Fruit fly (Drosophila melanogaster) whole organism, prepupa: ENCODE measurements around the gene rumi.

Source experiments
- Blimp-1 ChIP-seq: fragments of 200-800 bp; sonication (Bioruptor generic); optimal IDR thresholded peaks from 3 replicates; lab custom pipeline; 2017; ENCODE audit warnings: missing biosample characterization, missing genetic modification characterization, mild to moderate bottlenecking, moderate library complexity, missing genetic modification reagents
- CG11902 ChIP-seq: fragments of 200-800 bp; sonication (Bioruptor generic); optimal IDR thresholded peaks from 3 replicates; lab custom pipeline; 2016; ENCODE audit warnings: missing biosample characterization, missing genetic modification characterization
- CG15336 ChIP-seq: fragments of 200-800 bp; sonication (Bioruptor generic); IDR thresholded peaks from 2 replicates; pipeline ENCODE4 v1.3.6; 2022; ENCODE audit warnings: missing biosample characterization, missing genetic modification characterization
- CG31627 ChIP-seq: fragments of 200-800 bp; sonication (Bioruptor generic); optimal IDR thresholded peaks from 3 replicates; lab custom pipeline; 2016; ENCODE audit warnings: missing biosample characterization, missing genetic modification characterization
- CG32006 ChIP-seq: fragments of 200-800 bp; sonication (Bioruptor generic); optimal IDR thresholded peaks from 3 replicates; lab custom pipeline; 2017; ENCODE audit warnings: missing biosample characterization, mild to moderate bottlenecking, missing genetic modification characterization
- CG3919 ChIP-seq: fragments of 200-800 bp; sonication (Bioruptor generic); optimal IDR thresholded peaks from 3 replicates; lab custom pipeline; 2016; ENCODE audit warnings: missing biosample characterization, missing genetic modification characterization
- CG4318 ChIP-seq: fragments of 200-800 bp; sonication (Bioruptor generic); optimal IDR thresholded peaks from 3 replicates; lab custom pipeline; 2017; ENCODE audit warnings: missing biosample characterization, mild to moderate bottlenecking, missing genetic modification characterization
- CG6163 ChIP-seq: fragments of 200-800 bp; sonication (Bioruptor generic); IDR thresholded peaks from 3 replicates; pipeline ENCODE4 v1.3.6; 2022; ENCODE audit warnings: missing biosample characterization, missing genetic modification characterization
- CG6792 ChIP-seq: fragments of 200-800 bp; sonication (Bioruptor generic); optimal IDR thresholded peaks from 3 replicates; lab custom pipeline; 2016; ENCODE audit warnings: missing biosample characterization, missing genetic modification characterization
- CG7368 ChIP-seq: fragments of 200-800 bp; sonication (Bioruptor generic); optimal IDR thresholded peaks from 3 replicates; lab custom pipeline; 2016; ENCODE audit warnings: missing biosample characterization, missing genetic modification characterization
- CG8119 ChIP-seq: fragments of 200-800 bp; sonication (Bioruptor generic); IDR thresholded peaks from 3 replicates; pipeline ENCODE4 v1.3.6; 2022; ENCODE audit warnings: missing biosample characterization, missing genetic modification characterization
- CG8632 ChIP-seq: fragments of 200-800 bp; sonication (Bioruptor generic); optimal IDR thresholded peaks from 3 replicates; lab custom pipeline; 2016; ENCODE audit warnings: missing biosample characterization, missing genetic modification characterization
- Eip78C ChIP-seq: fragments of 200-800 bp; sonication (Bioruptor generic); peaks from one replicate; lab custom pipeline; 2016; ENCODE audit warnings: missing biosample characterization, missing genetic modification characterization
- Gug ChIP-seq: fragments of 200-800 bp; sonication (Bioruptor generic); IDR thresholded peaks from 2 replicates; pipeline ENCODE4 v1.3.6; 2022; ENCODE audit warnings: missing biosample characterization, missing genetic modification characterization
- Hr38 ChIP-seq: sonication (Bioruptor generic); optimal IDR thresholded peaks from 2 replicates; lab custom pipeline; 2016; ENCODE audit warnings: missing biosample characterization, missing genetic modification characterization
- Hr39 ChIP-seq: fragments of 200-800 bp; sonication (Bioruptor generic); optimal IDR thresholded peaks from 2 replicates; lab custom pipeline; 2016; ENCODE audit warnings: missing biosample characterization, missing genetic modification characterization
- Met ChIP-seq: fragments of 200-800 bp; sonication (Bioruptor generic); optimal IDR thresholded peaks from 3 replicates; lab custom pipeline; 2016; ENCODE audit warnings: missing biosample characterization, missing genetic modification characterization
- OdsH ChIP-seq: fragments of 200-800 bp; sonication (Bioruptor generic); optimal IDR thresholded peaks from 3 replicates; lab custom pipeline; 2016; ENCODE audit warnings: missing biosample characterization, missing genetic modification characterization
- Smox ChIP-seq: fragments of 200-800 bp; sonication (Bioruptor generic); optimal IDR thresholded peaks from 3 replicates; lab custom pipeline; 2016; ENCODE audit warnings: missing biosample characterization, missing genetic modification characterization
- Sox102F ChIP-seq: fragments of 200-800 bp; sonication (Bioruptor generic); optimal IDR thresholded peaks from 2 replicates; lab custom pipeline; 2016; ENCODE audit warnings: missing biosample characterization, mild to moderate bottlenecking, missing genetic modification characterization
- Sox14 ChIP-seq: fragments of 200-800 bp; sonication (Bioruptor generic); optimal IDR thresholded peaks from 3 replicates; lab custom pipeline; 2016; ENCODE audit warnings: missing biosample characterization, missing genetic modification characterization
- Sox15 ChIP-seq: fragments of 200-800 bp; sonication (Bioruptor generic); optimal IDR thresholded peaks from 3 replicates; lab custom pipeline; 2016; ENCODE audit warnings: missing biosample characterization, missing genetic modification characterization
- acj6 ChIP-seq: fragments of 200-800 bp; sonication (Bioruptor generic); optimal IDR thresholded peaks from 3 replicates; lab custom pipeline; 2016; ENCODE audit warnings: missing biosample characterization, missing genetic modification characterization
- cyc ChIP-seq: fragments of 200-800 bp; sonication (Bioruptor generic); optimal IDR thresholded peaks from 3 replicates; lab custom pipeline; 2016; ENCODE audit warnings: missing biosample characterization, missing genetic modification characterization
- dsx ChIP-seq: fragments of 200-800 bp; optimal IDR thresholded peaks from 3 replicates; lab custom pipeline; 2019; ENCODE audit warnings: missing biosample characterization, mild to moderate bottlenecking, missing genetic modification characterization, moderate library complexity; ENCODE audit not compliant: poor library complexity, severe bottlenecking
- eg ChIP-seq: fragments of 200-800 bp; sonication (Bioruptor generic); IDR thresholded peaks from 3 replicates; pipeline ENCODE4 v1.3.6; 2022; ENCODE audit warnings: missing biosample characterization, missing genetic modification characterization
- esn ChIP-seq: fragments of 200-800 bp; sonication (Bioruptor generic); optimal IDR thresholded peaks from 2 replicates; lab custom pipeline; 2016; ENCODE audit warnings: missing biosample characterization, mild to moderate bottlenecking, missing genetic modification characterization, moderate library complexity
- fd59A ChIP-seq: fragments of 200-800 bp; sonication (Bioruptor generic); optimal IDR thresholded peaks from 2 replicates; lab custom pipeline; 2017; ENCODE audit warnings: missing biosample characterization, mild to moderate bottlenecking, missing genetic modification characterization, missing genetic modification reagents
- fd85E ChIP-seq: fragments of 200-800 bp; sonication (Bioruptor generic); optimal IDR thresholded peaks from 3 replicates; lab custom pipeline; 2016; ENCODE audit warnings: missing biosample characterization, missing genetic modification characterization
- fkh ChIP-seq: fragments of 200-800 bp; sonication (Bioruptor generic); optimal IDR thresholded peaks from 3 replicates; lab custom pipeline; 2017; ENCODE audit warnings: missing biosample characterization, mild to moderate bottlenecking, missing genetic modification characterization, moderate library complexity
- net ChIP-seq: fragments of 200-800 bp; sonication (Bioruptor generic); optimal IDR thresholded peaks from 3 replicates; lab custom pipeline; 2016; ENCODE audit warnings: missing biosample characterization, missing genetic modification characterization
- salr ChIP-seq, 2 experiments: fragments of 200-800 bp; sonication (Bioruptor generic); optimal IDR thresholded peaks; 3 replicates each; lab custom pipeline; 2016 to 2018; ENCODE audit warnings: missing biosample characterization in 2 of 2, missing genetic modification characterization in 2 of 2, mild to moderate bottlenecking in 1 of 2
- spab ChIP-seq: fragments of 200-800 bp; sonication (Bioruptor generic); optimal IDR thresholded peaks from 2 replicates; lab custom pipeline; 2017; ENCODE audit warnings: missing biosample characterization, mild to moderate bottlenecking, missing genetic modification characterization, missing genetic modification reagents
- ss ChIP-seq, 2 experiments: fragments of 200-800 bp; sonication (Bioruptor generic); optimal IDR thresholded peaks; 2 replicates in 1 of 2; 3 replicates in 1 of 2; lab custom pipeline; 2017 to 2018; ENCODE audit warnings: mild to moderate bottlenecking in 2 of 2, missing biosample characterization in 2 of 2, missing genetic modification characterization in 2 of 2, moderate library complexity in 1 of 2
- svp ChIP-seq: fragments of 200-800 bp; sonication (Bioruptor generic); peaks from one replicate; lab custom pipeline; 2016; ENCODE audit warnings: missing biosample characterization, missing genetic modification characterization
- topi ChIP-seq: fragments of 200-800 bp; sonication (Bioruptor generic); optimal IDR thresholded peaks from 3 replicates; lab custom pipeline; 2016; ENCODE audit warnings: missing biosample characterization, missing genetic modification characterization

The rumi gene

dm6 chr3R:22763587-22763986, 13.2 kb upstream of the rumi start, which contains the start of gene Nepl14:
TSS of gene Nepl14 (minus strand) at chr3R:22763711.
- TF ChIP-seq cyc (GFP tag; lab: Kevin White, UChicago) (no peak), svp (peak; percentile 100)
- TF ChIP-seq, all 60 proteins: peak for 1

- TF ChIP-seq Blimp-1 (GFP tag; lab: Kevin White, UChicago) (no peak), svp (peak; percentile 97)
Observed at dm6 chr3R:22760988-22761387, 10.6 kb upstream of the rumi start, which contains the start of gene Nepl13. TSS of gene Nepl13 (minus strand) at chr3R:22761076.

- TF ChIP-seq Gug (GFP tag; lab: Robert Waterston, UW): no peak
Observed at dm6 chr3R:22757117-22757516, 6.7 kb upstream of the rumi start.

- TF ChIP-seq Hr38 (GFP tag; lab: Kevin White, UChicago) (no peak), eg (0 out of 3 replicates have a peak, but pooled peaks have one; percentile 17), CG6163 (GFP tag; lab: Robert Waterston, UW) (no peak), CG6792 (GFP tag; lab: Kevin White, UChicago) (no peak), Smox (GFP tag; lab: Kevin White, UChicago) (no peak), acj6 (GFP tag; lab: Kevin White, UChicago) (no peak), salr (GFP tag; optimal IDR thresholded peaks at IDR 0.05; lab: Kevin White, UChicago) (no peak), spab (GFP tag; lab: Kevin White, UChicago) (no peak), CG4318 (GFP tag; lab: Kevin White, UChicago) (no peak), cyc (GFP tag; lab: Kevin White, UChicago) (no peak), CG15336 (GFP tag; lab: Robert Waterston, UW) (no peak), fd59A (GFP tag; lab: Kevin White, UChicago) (no peak), Sox102F (no peak), CG7368 (GFP tag; lab: Kevin White, UChicago) (no peak), CG8632 (no peak), fkh (GFP tag; lab: Kevin White, UChicago) (peak; percentile 71)
- TF ChIP-seq, all 60 proteins: peak for 2
Observed at dm6 chr3R:22756289-22756688, 5.9 kb upstream of the rumi start.

- TF ChIP-seq Sox14 (GFP tag; lab: Kevin White, UChicago) (no peak), eg (0 out of 3 replicates have a peak, but pooled peaks have one; percentile 11)
- TF ChIP-seq, all 60 proteins: peak for 1
Observed at dm6 chr3R:22755187-22755777, 4.9 kb upstream of the rumi start.

dm6 chr3R:22753895-22754774, 3.7 kb upstream of the rumi start:
- TF ChIP-seq fd85E (no peak), cyc (GFP tag; lab: Kevin White, UChicago) (no peak), CG15336 (GFP tag; lab: Robert Waterston, UW) (0 out of 2 replicates have a peak, but pooled peaks have one; percentile 7), Sox15 (GFP tag; lab: Kevin White, UChicago) (no peak), eg (peak; percentile 56; the same call in 2 of the 3 replicates), Sox102F (no peak), Eip78C (GFP tag; lab: Kevin White, UChicago) (peak; percentile 78), fd59A (GFP tag; lab: Kevin White, UChicago) (no peak), CG31627 (no peak), CG32006 (GFP tag; lab: Kevin White, UChicago) (peak; percentile 77), Hr38 (GFP tag; lab: Kevin White, UChicago) (no peak), CG8119 (no peak; the same call in 2 of the 3 replicates), CG11902 (GFP tag; lab: Kevin White, UChicago) (no peak), Gug (GFP tag; lab: Robert Waterston, UW) (0 out of 2 replicates have a peak, but pooled peaks have one; percentile 22), ss (GFP tag; optimal IDR thresholded peaks at IDR 0.05; lab: Kevin White, UChicago) (no peak), Blimp-1 (GFP tag; lab: Kevin White, UChicago) (no peak), dsx (no peak), svp (peak; percentile 68), net (GFP tag; lab: Kevin White, UChicago) (no peak), CG6163 (GFP tag; lab: Robert Waterston, UW) (peak; percentile 68), Met (GFP tag; lab: Kevin White, UChicago) (no peak), fkh (GFP tag; lab: Kevin White, UChicago) (no peak), acj6 (GFP tag; lab: Kevin White, UChicago) (no peak), topi (no peak), CG4318 (GFP tag; lab: Kevin White, UChicago) (peak; percentile 51), OdsH (peak; percentile 28), Hr39 (GFP tag; lab: Kevin White, UChicago) (no peak), CG3919 (no peak), esn (peak; percentile 14)
